Worm (Caenorhabditis elegans) whole organism, midembryonic: ENCODE data around the gene F47E1.4.

Experiments
- T22C8.4 ChIP-seq: fragments of 200-800 bp; sonication (Bioruptor generic); IDR thresholded peaks from 2 replicates; pipeline ENCODE4 v1.3.6; 2022; ENCODE audit warnings: missing genetic modification characterization, missing compliant biosample characterization
- flt-1 ChIP-seq: fragments of 200-800 bp; sonication (Bioruptor generic); IDR thresholded peaks from 2 replicates; pipeline ENCODE4 v1.3.6; 2022; ENCODE audit warnings: missing genetic modification characterization, missing compliant biosample characterization
- med-1 ChIP-seq: sonication (generic microtip); optimal IDR thresholded peaks from 2 replicates; lab custom pipeline; 2017; ENCODE audit warnings: missing genetic modification characterization, mild to moderate bottlenecking, missing compliant biosample characterization, antibody characterized with exemption, missing genetic modification reagents; ENCODE audit not compliant: insufficient read depth
- tab-1 ChIP-seq: fragments of 200-800 bp; sonication (Bioruptor generic); IDR thresholded peaks from 2 replicates; pipeline ENCODE4 v1.3.6; 2022; ENCODE audit warnings: missing genetic modification characterization, missing compliant biosample characterization
- ztf-29 ChIP-seq: fragments of 200-800 bp; sonication (Bioruptor generic); IDR thresholded peaks from 2 replicates; pipeline ENCODE4 v1.3.6; 2022; ENCODE audit warnings: missing genetic modification reagents, missing genetic modification characterization, missing compliant biosample characterization

ce11 chrX:9104399-9104798, 41.8 kb downstream of the F47E1.4 start:
- no peak for TF ChIP-seq tab-1 (GFP tag; lab: Robert Waterston, UW)
- no peak for TF ChIP-seq flt-1 (GFP tag; lab: Robert Waterston, UW)
- no peak for TF ChIP-seq med-1
- TF ChIP-seq ztf-29, result no peak
- no peak for TF ChIP-seq T22C8.4
